Fruit fly (Drosophila melanogaster) whole organism, wandering third instar larva: ENCODE data around the gene karr.

Experiments used
- Abd-B ChIP-seq: fragments of >200 bp; optimal IDR thresholded peaks from 2 replicates; lab custom pipeline; 2017; ENCODE audit warnings: missing biosample characterization, missing genetic modification characterization
- Dif ChIP-seq: fragments of 200-275, 200-300 bp; sonication (Bioruptor generic); optimal IDR thresholded peaks from 2 replicates; lab custom pipeline; 2018; ENCODE audit warnings: missing biosample characterization, missing genetic modification characterization; ENCODE audit not compliant: partially characterized antibody
- GATAd ChIP-seq: sonication (Bioruptor generic); optimal IDR thresholded peaks from 2 replicates; lab custom pipeline; 2016; ENCODE audit warnings: missing biosample characterization, missing genetic modification characterization
- Hr78 ChIP-seq: fragments of >200 bp; optimal IDR thresholded peaks from 2 replicates; lab custom pipeline; 2017; ENCODE audit warnings: missing biosample characterization, missing genetic modification characterization
- Myc ChIP-seq: fragments of >200 bp; optimal IDR thresholded peaks from 2 replicates; lab custom pipeline; 2017
- OdsH ChIP-seq: fragments of 200-800 bp; sonication (Bioruptor generic); optimal IDR thresholded peaks from 2 replicates; lab custom pipeline; 2016; ENCODE audit warnings: missing biosample characterization, mild to moderate bottlenecking, missing genetic modification characterization
- Sp1 ChIP-seq: fragments of 200-800 bp; sonication (Bioruptor generic); optimal IDR thresholded peaks from 3 replicates; lab custom pipeline; 2019; ENCODE audit warnings: missing biosample characterization, mild to moderate bottlenecking, missing genetic modification characterization, moderate library complexity
- br ChIP-seq: fragments of 200-800 bp; sonication (Bioruptor generic); optimal IDR thresholded peaks from 2 replicates; lab custom pipeline; 2016; ENCODE audit warnings: missing biosample characterization, missing genetic modification characterization
- h ChIP-seq: fragments of 200-800 bp; sonication (Bioruptor generic); optimal IDR thresholded peaks from 3 replicates; lab custom pipeline; 2016; ENCODE audit warnings: missing biosample characterization, mild to moderate bottlenecking, missing genetic modification characterization
- pan ChIP-seq: fragments of >200 bp; optimal IDR thresholded peaks from 2 replicates; lab custom pipeline; 2017
- psq ChIP-seq: fragments of 200-800 bp; sonication (Bioruptor generic); optimal IDR thresholded peaks from 3 replicates; lab custom pipeline; 2017; ENCODE audit warnings: missing biosample characterization, mild to moderate bottlenecking, missing genetic modification characterization, moderate library complexity
- rgr ChIP-seq: fragments of 200-800 bp; sonication (Bioruptor generic); optimal IDR thresholded peaks from 3 replicates; lab custom pipeline; 2016; ENCODE audit warnings: missing biosample characterization, mild to moderate bottlenecking, missing genetic modification characterization
- sv ChIP-seq: fragments of 200-800 bp; sonication (Bioruptor generic); optimal IDR thresholded peaks from 3 replicates; lab custom pipeline; 2016; ENCODE audit warnings: missing biosample characterization, missing genetic modification characterization
- woc ChIP-seq: sonication (Bioruptor generic); optimal IDR thresholded peaks from 2 replicates; lab custom pipeline; 2016; ENCODE audit warnings: missing biosample characterization, mild to moderate bottlenecking, missing genetic modification characterization

DNA sequence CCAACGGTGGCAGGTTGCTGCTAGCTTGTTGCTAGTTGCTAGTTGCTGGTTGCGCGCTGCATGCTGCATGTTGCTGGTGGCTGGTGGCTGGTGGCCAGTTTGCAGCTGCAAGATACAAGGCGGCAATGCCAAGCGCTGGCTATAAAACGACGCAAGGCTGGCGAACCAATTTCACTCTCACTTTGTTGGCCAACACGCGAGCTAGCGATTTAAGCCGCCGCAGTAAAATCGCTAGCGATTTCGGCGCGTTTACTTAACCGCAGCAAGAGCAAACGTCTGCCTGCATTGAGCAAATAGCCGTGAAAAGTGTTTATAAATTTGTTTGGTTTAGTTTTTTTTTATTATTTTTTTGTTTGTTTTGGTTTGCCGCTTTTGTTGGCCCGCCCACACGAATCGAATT lies 23.1 kb upstream of the karr start, which contains the start of gene CG15322:
- TF ChIP-seq Abd-B (GFP tag; lab: Kevin White, UChicago) (no peak), rgr (GFP tag; lab: Kevin White, UChicago) (no peak), GATAd (GFP tag; lab: Kevin White, UChicago) (no peak), h (no peak), pan (lab: Kevin White, UChicago) (no peak), OdsH (no peak), sv (GFP tag; lab: Kevin White, UChicago) (no peak), Dif (GFP tag; lab: Kevin White, UChicago) (no peak), Sp1 (no peak), woc (GFP tag; lab: Kevin White, UChicago) (no peak), Hr78 (GFP tag; lab: Kevin White, UChicago) (no peak), br (no peak), Myc (no peak), psq (no peak)
